Worm (Caenorhabditis elegans): ENCODE results near the gene T11F9.21.

The T11F9.21 gene

ce11 chrV:11492456-11492855, at the start of gene T11F9.21:
T11F9.21 (plus strand) TSS chrV:11492756.
- TF ChIP-seq hmg-4 (GFP tag; optimal IDR thresholded peaks at IDR 0.05), result no peak
- no peak for TF ChIP-seq flt-1 (GFP tag; IDR thresholded peaks at IDR 0.05)
- no peak for TF ChIP-seq pes-1 (GFP tag; IDR thresholded peaks at IDR 0.05)
- TF ChIP-seq tra-4 (tag; optimal IDR thresholded peaks at IDR 0.05), result no peak
- TF ChIP-seq F13C5.2 (tag; optimal IDR thresholded peaks at IDR 0.05), result no peak
- no peak for TF ChIP-seq scrt-1 (GFP tag; IDR thresholded peaks at IDR 0.05)
- no peak for TF ChIP-seq ets-7 (tag; optimal IDR thresholded peaks at IDR 0.05)
- no peak for TF ChIP-seq ama-1 (optimal IDR thresholded peaks at IDR 0.05)
- no peak for TF ChIP-seq tbx-11 (GFP tag; IDR thresholded peaks at IDR 0.05)
- TF ChIP-seq ceh-13 (GFP tag; optimal IDR thresholded peaks at IDR 0.05), result no peak
- TF ChIP-seq hmbx-1 (tag; optimal IDR thresholded peaks at IDR 0.05), result no peak
- no peak for TF ChIP-seq B0310.2 (tag; optimal IDR thresholded peaks at IDR 0.05)
- TF ChIP-seq sea-1 (GFP tag; conservative IDR thresholded peaks at IDR 0.05), result no peak
- no peak for TF ChIP-seq ceh-36 (tag; optimal IDR thresholded peaks at IDR 0.05)
- TF ChIP-seq aly-1 (tag; optimal IDR thresholded peaks at IDR 0.05), result no peak
- TF ChIP-seq tbx-37 (GFP tag; conservative IDR thresholded peaks at IDR 0.05), result no peak
- no peak for TF ChIP-seq hnd-1 (tag; optimal IDR thresholded peaks at IDR 0.05)

- no peak for TF ChIP-seq ama-1 (optimal IDR thresholded peaks at IDR 0.05)
- no peak for TF ChIP-seq ceh-36 (tag; optimal IDR thresholded peaks at IDR 0.05)
- no peak for TF ChIP-seq sea-1 (GFP tag; conservative IDR thresholded peaks at IDR 0.05)
- no peak for TF ChIP-seq F13C5.2 (tag; optimal IDR thresholded peaks at IDR 0.05)
- no peak for TF ChIP-seq scrt-1 (GFP tag; IDR thresholded peaks at IDR 0.05)
- no peak for TF ChIP-seq hmbx-1 (tag; optimal IDR thresholded peaks at IDR 0.05)
- TF ChIP-seq hmg-4 (GFP tag; optimal IDR thresholded peaks at IDR 0.05), result no peak
- TF ChIP-seq aly-1 (tag; optimal IDR thresholded peaks at IDR 0.05), result no peak
- TF ChIP-seq tbx-37 (GFP tag; conservative IDR thresholded peaks at IDR 0.05), result no peak
- no peak for TF ChIP-seq pes-1 (GFP tag; IDR thresholded peaks at IDR 0.05)
- TF ChIP-seq tra-4 (tag; optimal IDR thresholded peaks at IDR 0.05), result no peak
- no peak for TF ChIP-seq hnd-1 (tag; optimal IDR thresholded peaks at IDR 0.05)
- no peak for TF ChIP-seq B0310.2 (tag; optimal IDR thresholded peaks at IDR 0.05)
Observed at ce11 chrV:11443503-11443902, 49.1 kb upstream of the T11F9.21 start, which contains the start of gene F57B7.2. F57B7.2 (minus strand) TSS chrV:11443603.

- TF ChIP-seq hmg-4 (GFP tag; optimal IDR thresholded peaks at IDR 0.05) (peak; percentile 25), hnd-1 (tag; optimal IDR thresholded peaks at IDR 0.05) (no peak)
Observed at ce11 chrV:11445375-11445774, 47.2 kb upstream of the T11F9.21 start.

- TF ChIP-seq hnd-1 (tag; optimal IDR thresholded peaks at IDR 0.05) (no peak), sea-1 (GFP tag; conservative IDR thresholded peaks at IDR 0.05) (no peak), pes-1 (GFP tag; IDR thresholded peaks at IDR 0.05) (no peak), aly-1 (tag; optimal IDR thresholded peaks at IDR 0.05) (no peak), tbx-37 (GFP tag; conservative IDR thresholded peaks at IDR 0.05) (no peak), ceh-36 (tag; optimal IDR thresholded peaks at IDR 0.05) (no peak), B0310.2 (tag; optimal IDR thresholded peaks at IDR 0.05) (no peak), scrt-1 (GFP tag; IDR thresholded peaks at IDR 0.05) (no peak), F13C5.2 (tag; optimal IDR thresholded peaks at IDR 0.05) (no peak), ceh-13 (GFP tag; optimal IDR thresholded peaks at IDR 0.05) (no peak), hmbx-1 (tag; optimal IDR thresholded peaks at IDR 0.05) (no peak), ets-7 (tag; optimal IDR thresholded peaks at IDR 0.05) (no peak), tbx-11 (GFP tag; IDR thresholded peaks at IDR 0.05) (no peak), flt-1 (GFP tag; IDR thresholded peaks at IDR 0.05) (no peak), ama-1 (optimal IDR thresholded peaks at IDR 0.05) (no peak), hmg-4 (GFP tag; optimal IDR thresholded peaks at IDR 0.05) (no peak)
Observed at ce11 chrV:11446297-11446696, 46.3 kb upstream of the T11F9.21 start, which contains the start of gene mig-17. mig-17 (plus strand) TSS chrV:11446685.

- TF ChIP-seq B0310.2 (tag; optimal IDR thresholded peaks at IDR 0.05) (no peak), aly-1 (tag; optimal IDR thresholded peaks at IDR 0.05) (no peak), ceh-13 (GFP tag; optimal IDR thresholded peaks at IDR 0.05) (no peak), F13C5.2 (tag; optimal IDR thresholded peaks at IDR 0.05) (no peak), ceh-36 (tag; optimal IDR thresholded peaks at IDR 0.05) (no peak), pes-1 (GFP tag; IDR thresholded peaks at IDR 0.05) (no peak), flt-1 (GFP tag; IDR thresholded peaks at IDR 0.05) (no peak), hmbx-1 (tag; optimal IDR thresholded peaks at IDR 0.05) (no peak), hmg-4 (GFP tag; optimal IDR thresholded peaks at IDR 0.05) (no peak), sea-1 (GFP tag; conservative IDR thresholded peaks at IDR 0.05) (no peak), scrt-1 (GFP tag; IDR thresholded peaks at IDR 0.05) (no peak), tbx-37 (GFP tag; conservative IDR thresholded peaks at IDR 0.05) (no peak), ama-1 (optimal IDR thresholded peaks at IDR 0.05) (no peak), tra-4 (tag; optimal IDR thresholded peaks at IDR 0.05) (no peak)
Observed at ce11 chrV:11449404-11449803, 43.2 kb upstream of the T11F9.21 start.

- TF ChIP-seq ceh-36 (tag; optimal IDR thresholded peaks at IDR 0.05) (no peak), ceh-13 (GFP tag; optimal IDR thresholded peaks at IDR 0.05) (no peak), aly-1 (tag; optimal IDR thresholded peaks at IDR 0.05) (no peak)
Observed at ce11 chrV:11450257-11450656, 42.3 kb upstream of the T11F9.21 start, which contains the start of gene col-156. col-156 (minus strand) TSS chrV:11450357.

ce11 chrV:11454917-11455316, 37.6 kb upstream of the T11F9.21 start:
- TF ChIP-seq aly-1 (tag; optimal IDR thresholded peaks at IDR 0.05) (no peak), tbx-11 (GFP tag; IDR thresholded peaks at IDR 0.05) (no peak), B0310.2 (tag; optimal IDR thresholded peaks at IDR 0.05) (no peak), scrt-1 (GFP tag; IDR thresholded peaks at IDR 0.05) (no peak), tra-4 (tag; optimal IDR thresholded peaks at IDR 0.05) (no peak), hmg-4 (GFP tag; optimal IDR thresholded peaks at IDR 0.05) (no peak), hnd-1 (tag; optimal IDR thresholded peaks at IDR 0.05) (no peak), tbx-37 (GFP tag; conservative IDR thresholded peaks at IDR 0.05) (no peak), ama-1 (optimal IDR thresholded peaks at IDR 0.05) (no peak), ets-7 (tag; optimal IDR thresholded peaks at IDR 0.05) (no peak), ceh-36 (tag; optimal IDR thresholded peaks at IDR 0.05) (no peak), F13C5.2 (tag; optimal IDR thresholded peaks at IDR 0.05) (no peak), sea-1 (GFP tag; conservative IDR thresholded peaks at IDR 0.05) (no peak), ceh-13 (GFP tag; optimal IDR thresholded peaks at IDR 0.05) (no peak), pes-1 (GFP tag; IDR thresholded peaks at IDR 0.05) (no peak), flt-1 (GFP tag; IDR thresholded peaks at IDR 0.05) (no peak), hmbx-1 (tag; optimal IDR thresholded peaks at IDR 0.05) (no peak)

All from whole organism, early embryonic.